Fruit fly (Drosophila melanogaster) S2 (cell line): ENCODE data around the gene Irbp.

ENCODE experiments used
- CG8478 ChIP-seq: fragments of >200 bp; optimal IDR thresholded peaks from 2 replicates; lab custom pipeline; 2018
- CTCF ChIP-seq, 2 experiments: fragments of >200 bp; optimal IDR thresholded peaks; 2 replicates each; lab custom pipeline; 2018

Irbp gene

dm6 chr3R:11457286-11457685, 47.4 kb downstream of the Irbp start:
- TF ChIP-seq CG8478 (no peak), CTCF (optimal IDR thresholded peaks at IDR 0.05; lab: Kevin White, UChicago) (no peak)

- TF ChIP-seq CTCF (optimal IDR thresholded peaks at IDR 0.05; lab: Kevin White, UChicago) (no peak), CG8478 (no peak)
These were observed 48.4 kb downstream of the Irbp start for dm6 chr3R:11458022-11458850.

- TF ChIP-seq CTCF (optimal IDR thresholded peaks at IDR 0.05; lab: Kevin White, UChicago) (no peak), CG8478 (no peak)
These were observed 49.0 kb downstream of the Irbp start for dm6 chr3R:11458851-11459175.

- no peak for TF ChIP-seq CTCF (optimal IDR thresholded peaks at IDR 0.05; lab: Kevin White, UChicago)
- no peak for TF ChIP-seq CG8478
These were observed 50.9 kb downstream of the Irbp start, which contains the start of gene PGRP-LB for dm6 chr3R:11460502-11461358. Gene PGRP-LB, minus strand, starts transcription at chr3R:11460552.
